Fruit fly (Drosophila melanogaster): ENCODE measurements around the gene inaF-A.

inaF-A gene

DNA sequence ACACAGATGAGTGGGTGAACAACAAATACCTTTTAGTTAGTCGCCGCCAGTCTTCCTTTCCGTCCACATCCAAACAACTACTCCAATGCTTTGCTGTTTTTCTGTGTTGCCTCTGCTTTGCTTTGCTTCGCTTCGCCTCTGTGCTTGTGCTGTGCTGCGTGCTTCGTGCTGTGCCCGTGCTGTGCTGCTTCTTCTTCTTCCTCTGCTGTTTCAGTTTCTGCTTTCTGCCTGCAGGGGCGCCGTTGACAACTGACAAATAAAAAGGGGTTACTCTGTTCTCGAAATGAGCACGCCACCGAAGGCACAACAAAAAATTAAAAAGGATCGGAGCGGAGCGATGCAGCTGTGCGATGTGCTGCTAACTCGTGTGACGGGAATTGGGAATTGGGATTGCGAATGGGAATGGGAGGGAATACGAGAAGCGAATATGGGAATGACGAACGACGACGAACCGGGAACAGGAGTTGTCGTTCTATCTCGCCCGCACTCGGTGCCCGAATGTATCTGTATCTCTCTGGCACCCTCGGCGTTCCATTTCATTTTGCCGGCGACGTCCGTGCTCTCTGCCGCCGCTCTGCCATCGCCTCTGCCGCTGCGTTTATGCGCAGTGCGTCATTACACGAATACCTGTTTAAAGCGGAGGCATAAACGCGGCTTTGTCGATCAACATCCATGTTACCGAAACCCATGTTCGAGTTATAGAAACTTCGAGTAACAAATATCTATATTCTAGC lies 19.0 kb downstream of the inaF-A start (continued):
- TF ChIP-seq oc (tag; optimal IDR thresholded peaks at IDR 0.05) = peak; percentile 53
- peak; percentile 40 for TF ChIP-seq Sry-δ (GFP tag; optimal IDR thresholded peaks at IDR 0.05)
- TF ChIP-seq run (tag; optimal IDR thresholded peaks at IDR 0.05) = peak; percentile 26
- TF ChIP-seq sens (GFP tag) = peak; percentile 81
- TF ChIP-seq cad (GFP tag; optimal IDR thresholded peaks at IDR 0.05) = no peak
- 0 out of 2 replicates have a peak, but pooled peaks have one; percentile 44 for TF ChIP-seq CG11696 (GFP tag; IDR thresholded peaks at IDR 0.05)
- no peak for TF ChIP-seq tna (GFP tag; IDR thresholded peaks at IDR 0.05; ENCODE audit: partially characterized antibody)
- TF ChIP-seq CG9876 (GFP tag; optimal IDR thresholded peaks at IDR 0.05) = peak; percentile 43
- TF ChIP-seq CG16815 (GFP tag; optimal IDR thresholded peaks at IDR 0.05) = peak; percentile 37
- TF ChIP-seq CG11247 (GFP tag; IDR thresholded peaks at IDR 0.05) = peak; percentile 65
- TF ChIP-seq Ada2b (GFP tag; IDR thresholded peaks at IDR 0.05) = 0 out of 2 replicates have a peak, but pooled peaks have one; percentile 51
- TF ChIP-seq CG3847 (GFP tag; IDR thresholded peaks at IDR 0.05) = peak; percentile 68
- TF ChIP-seq CG11093 (GFP tag; IDR thresholded peaks at IDR 0.05) = peak; percentile 70
- TF ChIP-seq trem (tag; optimal IDR thresholded peaks at IDR 0.05) = peak; percentile 98
- peak; percentile 62 for TF ChIP-seq CG13296 (GFP tag; optimal IDR thresholded peaks at IDR 0.05)
- peak; percentile 40 for TF ChIP-seq Kr (GFP tag; optimal IDR thresholded peaks at IDR 0.05)
- peak; percentile 13 for TF ChIP-seq CG6813 (GFP tag; optimal IDR thresholded peaks at IDR 0.05)
- peak; percentile 36 for TF ChIP-seq CG10267 (tag; optimal IDR thresholded peaks at IDR 0.05)
- TF ChIP-seq CG15479 (GFP tag; optimal IDR thresholded peaks at IDR 0.05) = no peak
- peak; percentile 72; the same call in 1 of the 2 replicates for TF ChIP-seq CG16779 (GFP tag; IDR thresholded peaks at IDR 0.05)
- TF ChIP-seq E2f1 (GFP tag; IDR thresholded peaks at IDR 0.05) = peak; percentile 41
- no peak for TF ChIP-seq usp (GFP tag; optimal IDR thresholded peaks at IDR 0.05)
- TF ChIP-seq CG9932 (GFP tag; IDR thresholded peaks at IDR 0.05) = peak; percentile 69
- peak; percentile 60 for TF ChIP-seq Abd-B (GFP tag; optimal IDR thresholded peaks at IDR 0.05)
- TF ChIP-seq hb (GFP tag; IDR thresholded peaks at IDR 0.05; ENCODE audit: partially characterized antibody) = no peak
- TF ChIP-seq so (GFP tag; IDR thresholded peaks at IDR 0.05) = 0 out of 3 replicates have a peak, but pooled peaks have one; percentile 69
- peak; percentile 81 for TF ChIP-seq CG1832 (GFP tag; optimal IDR thresholded peaks at IDR 0.05)

DNA sequence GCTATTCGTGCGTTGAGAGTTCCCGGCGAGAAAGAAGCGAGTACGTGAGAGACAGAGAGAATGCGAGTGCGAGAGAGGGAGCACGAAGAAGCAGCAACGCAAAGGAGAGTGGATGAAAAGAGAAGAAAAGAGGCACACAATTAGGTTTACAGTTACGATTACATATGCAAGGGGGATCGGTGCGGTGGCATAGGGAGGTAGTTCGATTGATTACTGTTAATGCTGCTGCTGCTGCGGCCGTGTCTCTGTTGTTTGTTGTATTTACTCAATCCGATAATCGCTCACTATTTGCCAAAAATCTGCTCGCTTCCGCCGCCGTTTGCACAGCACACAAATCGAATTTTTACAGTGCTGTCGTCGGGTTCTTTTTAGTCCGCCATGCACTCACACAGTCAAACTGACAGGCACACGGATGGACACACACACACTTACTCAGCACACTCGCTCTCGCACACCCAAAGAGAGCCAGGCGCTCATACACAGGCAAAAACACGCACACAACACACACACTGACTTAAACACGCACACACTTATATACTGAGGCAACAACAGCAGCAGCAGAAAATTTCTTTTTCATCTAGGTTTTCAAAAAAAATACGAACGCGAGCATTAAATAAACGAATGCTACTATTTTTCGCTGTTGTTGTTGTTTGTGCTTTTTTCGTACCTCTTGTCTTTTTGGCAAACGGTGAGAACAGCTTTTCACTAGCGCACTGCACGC lies 19.7 kb downstream of the inaF-A start:
- TF ChIP-seq Med (GFP tag) (peak; percentile 34), nom (GFP tag; optimal IDR thresholded peaks at IDR 0.05) (peak; percentile 65), NFAT (GFP tag; IDR thresholded peaks at IDR 0.05) (no peak), YL-1 (GFP tag; optimal IDR thresholded peaks at IDR 0.05) (peak; percentile 52), crol (GFP tag; IDR thresholded peaks at IDR 0.05) (peak; percentile 92), gem (tag; optimal IDR thresholded peaks at IDR 0.05) (no peak), h (optimal IDR thresholded peaks at IDR 0.05) (no peak), stwl (tag; optimal IDR thresholded peaks at IDR 0.05) (no peak), gro (GFP tag; optimal IDR thresholded peaks at IDR 0.05) (no peak), BtbVII (GFP tag; optimal IDR thresholded peaks at IDR 0.05) (peak; percentile 27), CG3065 (GFP tag; optimal IDR thresholded peaks at IDR 0.05) (no peak), MBD-R2 (GFP tag; IDR thresholded peaks at IDR 0.05) (peak; percentile 10; the same call in 1 of the 2 replicates), CG2202 (tag; optimal IDR thresholded peaks at IDR 0.05) (no peak), NfI (GFP tag; optimal IDR thresholded peaks at IDR 0.05) (no peak), CG10321 (GFP tag; IDR thresholded peaks at IDR 0.05) (no peak), ems (GFP tag; optimal IDR thresholded peaks at IDR 0.05) (no peak), CG4617 (GFP tag; optimal IDR thresholded peaks at IDR 0.05; ENCODE audit: borderline replicate concordance) (no peak), CG15479 (GFP tag; optimal IDR thresholded peaks at IDR 0.05) (peak; percentile 5), Hmr (GFP tag; optimal IDR thresholded peaks at IDR 0.05) (peak; percentile 49), yki (optimal IDR thresholded peaks at IDR 0.05) (peak; percentile 68), HLHmδ (GFP tag; optimal IDR thresholded peaks at IDR 0.05) (peak; percentile 15), cg (GFP tag; optimal IDR thresholded peaks at IDR 0.05) (peak; percentile 99), kah (GFP tag; optimal IDR thresholded peaks at IDR 0.05) (no peak)

Data from whole organism, embryonic.